Worm (Caenorhabditis elegans): Measurements from ENCODE around the gene gpa-17.

ce11 chrIII:2576360-2577259 is 9.7 kb upstream of the gpa-17 start:
- peak; percentile 60 to 68 for TF ChIP-seq efl-1 (optimal IDR thresholded peaks at IDR 0.05)
- peak; percentile 32 to 95 for TF ChIP-seq efl-1 (GFP tag; optimal IDR thresholded peaks at IDR 0.05 in 1 of 2)
- TF ChIP-seq pqm-1 (tag; optimal IDR thresholded peaks at IDR 0.05), result no peak
- no peak for TF ChIP-seq nhr-76 (tag; optimal IDR thresholded peaks at IDR 0.05)
- peak; percentile 37 to 84 for TF ChIP-seq lsy-2 (tag; optimal IDR thresholded peaks at IDR 0.05)
- TF ChIP-seq ama-1 (optimal IDR thresholded peaks at IDR 0.05), result no peak
- no peak for TF ChIP-seq alr-1 (tag; optimal IDR thresholded peaks at IDR 0.05; ENCODE audit: borderline replicate concordance)
- TF ChIP-seq mep-1 (tag; optimal IDR thresholded peaks at IDR 0.05), result no peak
- no peak for TF ChIP-seq fos-1 (tag; optimal IDR thresholded peaks at IDR 0.05)
- TF ChIP-seq nhr-77 (tag; optimal IDR thresholded peaks at IDR 0.05), result peak; percentile 39

All from whole organism, L1 larva.